Worm (Caenorhabditis elegans) whole organism, L2 larva: ENCODE results near the gene F56D6.11.

ENCODE experiments used
- F13H6.1 ChIP-seq: sonication (generic microtip); optimal IDR thresholded peaks from 2 replicates; lab custom pipeline; 2016; ENCODE audit warnings: missing genetic modification characterization, missing compliant biosample characterization
- alr-1 ChIP-seq: fragments of 150-350 bp; optimal IDR thresholded peaks from 2 replicates; lab custom pipeline; 2014; ENCODE audit warnings: missing biosample characterization, missing genetic modification characterization
- blmp-1 ChIP-seq: sonication (generic microtip); optimal IDR thresholded peaks from 2 replicates; lab custom pipeline; 2017; ENCODE audit warnings: missing genetic modification characterization, mild to moderate bottlenecking, missing compliant biosample characterization, antibody characterized with exemption, moderate library complexity; ENCODE audit not compliant: insufficient read depth
- ceh-82 ChIP-seq: fragments of 150-350 bp; optimal IDR thresholded peaks from 2 replicates; lab custom pipeline; 2014; ENCODE audit warnings: missing biosample characterization, missing genetic modification characterization
- egl-27 ChIP-seq: sonication (generic microtip); optimal IDR thresholded peaks from 3 replicates; lab custom pipeline; 2017; ENCODE audit warnings: missing biosample characterization, missing genetic modification reagents, missing genetic modification characterization
- elt-3 ChIP-seq: sonication (generic microtip); optimal IDR thresholded peaks from 2 replicates; lab custom pipeline; 2017; ENCODE audit warnings: missing biosample characterization, missing genetic modification characterization
- lin-39 ChIP-seq: fragments of 150-350 bp; optimal IDR thresholded peaks from 2 replicates; lab custom pipeline; 2014; ENCODE audit warnings: missing biosample characterization, missing genetic modification reagents, missing genetic modification characterization
- mdl-1 ChIP-seq, 2 experiments: fragments of 150-350 bp in 1 of 2; sonication (generic microtip) in 1 of 2; optimal IDR thresholded peaks; 2 replicates each; lab custom pipeline; 2017; ENCODE audit warnings: missing biosample characterization in 2 of 2, missing genetic modification characterization in 2 of 2
- nhr-11 ChIP-seq: fragments of 150-350 bp; optimal IDR thresholded peaks from 2 replicates; lab custom pipeline; 2014; ENCODE audit warnings: missing biosample characterization, missing genetic modification characterization
- nhr-12 ChIP-seq: fragments of 150-350 bp; optimal IDR thresholded peaks from 2 replicates; lab custom pipeline; 2014; ENCODE audit warnings: missing biosample characterization, missing genetic modification characterization
- snpc-4 ChIP-seq: fragments of 150-350 bp; optimal IDR thresholded peaks from 2 replicates; lab custom pipeline; 2014; ENCODE audit warnings: missing biosample characterization, missing genetic modification characterization
- unc-39 ChIP-seq: fragments of 150-350 bp; optimal IDR thresholded peaks from 2 replicates; lab custom pipeline; 2014; ENCODE audit warnings: missing biosample characterization, missing genetic modification characterization
- unc-55 ChIP-seq: fragments of 150-350 bp; sonication (generic microtip); optimal IDR thresholded peaks from 3 replicates; lab custom pipeline; 2014; ENCODE audit warnings: missing biosample characterization, missing genetic modification reagents, missing genetic modification characterization
- unc-62 ChIP-seq: fragments of 150-350 bp; optimal IDR thresholded peaks from 2 replicates; lab custom pipeline; 2014; ENCODE audit warnings: missing biosample characterization, missing genetic modification reagents, missing genetic modification characterization

DNA sequence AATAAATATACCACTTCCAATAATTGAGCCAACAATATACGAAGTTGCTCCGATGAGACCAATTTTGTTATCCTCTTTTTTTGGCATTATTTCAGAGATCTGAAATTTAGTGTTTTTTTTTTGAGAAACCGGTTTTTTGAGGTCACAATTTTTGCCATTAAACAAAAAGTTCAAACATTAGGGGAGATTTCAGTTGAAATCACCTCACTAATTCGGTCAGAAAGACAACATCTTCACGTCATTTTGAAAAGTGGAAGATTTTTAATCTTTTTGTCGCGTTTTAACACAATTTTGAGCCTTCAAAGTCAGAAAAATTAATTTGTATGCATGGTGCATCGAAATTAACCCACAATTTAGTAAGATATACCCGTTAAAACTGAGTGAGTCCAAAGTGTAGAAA lies 41.3 kb downstream of the F56D6.11 start, which contains the start of gene aat-8:
- TF ChIP-seq ceh-82 (tag; lab: Kevin White, UChicago) = no peak
- TF ChIP-seq snpc-4 (tag; lab: Kevin White, UChicago) = no peak
- TF ChIP-seq elt-3 (tag; lab: Kevin White, UChicago) = no peak
- TF ChIP-seq blmp-1 (tag; lab: Kevin White, UChicago) = no peak
- no peak for TF ChIP-seq nhr-12 (tag; lab: Kevin White, UChicago)
- no peak for TF ChIP-seq mdl-1 (tag; optimal IDR thresholded peaks at IDR 0.05; lab: Kevin White, UChicago)
- TF ChIP-seq alr-1 (tag; lab: Kevin White, UChicago) = no peak
- no peak for TF ChIP-seq nhr-11
- no peak for TF ChIP-seq unc-62 (GFP tag; lab: Kevin White, UChicago)
- no peak for TF ChIP-seq egl-27 (tag; lab: Kevin White, UChicago)
- no peak for TF ChIP-seq unc-55 (GFP tag; lab: Kevin White, UChicago)
- no peak for TF ChIP-seq F13H6.1 (tag; lab: Kevin White, UChicago)
- TF ChIP-seq unc-39 (tag; lab: Kevin White, UChicago) = no peak
- no peak for TF ChIP-seq lin-39 (tag; lab: Kevin White, UChicago)
